Worm (Caenorhabditis elegans): ENCODE data around the gene Y43F8C.11.
A peak's percentile ranks its signal among the peaks of the same experiment; 100 is the strongest.

The Y43F8C.11 gene

DNA sequence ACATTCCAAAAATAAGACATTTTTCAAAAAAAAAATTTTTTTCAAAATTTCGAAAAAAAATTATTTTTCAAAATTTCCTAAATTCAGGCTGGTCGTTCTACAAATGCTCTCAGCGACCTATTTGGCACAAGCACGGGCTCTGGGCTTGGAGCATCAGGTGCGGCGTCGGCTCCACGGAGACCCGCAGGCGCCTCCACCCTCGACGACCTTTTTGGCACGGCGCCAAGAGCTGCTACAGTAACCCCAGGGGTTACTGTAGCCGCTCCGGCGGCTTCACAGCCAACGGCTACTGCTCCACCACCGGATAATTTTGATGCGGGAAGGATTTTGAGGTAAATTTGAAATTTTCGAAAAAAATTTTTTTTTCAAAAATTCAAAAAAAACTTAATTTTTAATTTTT lies 44.3 kb upstream of the Y43F8C.11 start:
- TF ChIP-seq ceh-22 (tag; optimal IDR thresholded peaks at IDR 0.05), result no peak
- TF ChIP-seq nhr-232 (tag; optimal IDR thresholded peaks at IDR 0.05), result no peak
- TF ChIP-seq nfya-1 (tag; optimal IDR thresholded peaks at IDR 0.05), result no peak
- no peak for TF ChIP-seq ref-2 (tag; optimal IDR thresholded peaks at IDR 0.05)
- no peak for TF ChIP-seq ceh-45 (GFP tag; IDR thresholded peaks at IDR 0.05)
- no peak for TF ChIP-seq T23F11.4 (GFP tag; optimal IDR thresholded peaks at IDR 0.05)
- no peak for TF ChIP-seq che-1 (tag; optimal IDR thresholded peaks at IDR 0.05)
- TF ChIP-seq fkh-10 (GFP tag; optimal IDR thresholded peaks at IDR 0.05), result no peak
- TF ChIP-seq nhr-11 (tag; optimal IDR thresholded peaks at IDR 0.05), result no peak
- TF ChIP-seq ceh-48 (tag; optimal IDR thresholded peaks at IDR 0.05), result no peak

DNA sequence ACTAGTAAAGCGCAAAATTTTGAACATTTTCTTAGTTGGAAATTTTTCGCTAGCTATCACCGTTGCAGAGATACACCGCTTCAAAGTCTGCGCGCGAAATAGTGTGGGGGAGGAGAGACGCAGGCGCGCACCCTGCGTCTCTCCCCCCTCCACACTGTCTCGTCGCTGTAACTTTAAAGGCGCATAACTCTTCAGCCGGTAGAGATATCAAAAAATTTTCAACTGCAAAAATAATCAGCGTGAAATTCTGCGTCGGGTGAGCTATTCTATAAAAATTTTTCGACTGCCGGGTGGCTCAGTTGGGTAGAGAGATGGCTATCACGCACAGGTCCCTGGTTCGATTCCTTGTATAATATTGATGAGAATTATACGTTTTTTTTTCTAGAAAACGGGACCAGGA lies 40.5 kb upstream of the Y43F8C.11 start:
- TF ChIP-seq hlh-6 (tag; optimal IDR thresholded peaks at IDR 0.05) (no peak), unc-3 (GFP tag; conservative IDR thresholded peaks at IDR 0.05) (peak; percentile 11; the same call in 1 of the 2 replicates), unc-3 (tag; optimal IDR thresholded peaks at IDR 0.05) (no peak), F13H6.1 (tag; optimal IDR thresholded peaks at IDR 0.05) (no peak)

DNA sequence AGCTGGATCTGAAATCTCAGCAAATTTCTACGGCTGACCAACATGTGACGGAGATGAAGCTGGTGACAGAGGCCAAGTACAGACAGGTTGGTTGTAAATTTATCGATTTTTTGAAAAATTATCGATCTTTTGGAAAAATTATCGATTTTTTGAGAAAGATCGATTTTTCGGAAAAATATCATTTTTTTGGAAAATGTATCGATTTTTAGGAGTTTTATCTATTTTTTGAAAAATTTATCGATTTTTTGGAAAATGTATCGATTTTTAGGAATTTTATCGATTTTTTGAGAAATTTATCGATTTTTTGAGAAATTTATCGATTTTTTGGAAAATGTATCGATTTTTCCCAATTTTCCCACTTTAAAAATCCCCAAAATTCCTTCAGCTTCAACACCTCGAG lies 40.1 kb upstream of the Y43F8C.11 start:
- TF ChIP-seq pros-1 (tag; optimal IDR thresholded peaks at IDR 0.05) (no peak), ceh-48 (tag; optimal IDR thresholded peaks at IDR 0.05) (peak; percentile 98)

DNA sequence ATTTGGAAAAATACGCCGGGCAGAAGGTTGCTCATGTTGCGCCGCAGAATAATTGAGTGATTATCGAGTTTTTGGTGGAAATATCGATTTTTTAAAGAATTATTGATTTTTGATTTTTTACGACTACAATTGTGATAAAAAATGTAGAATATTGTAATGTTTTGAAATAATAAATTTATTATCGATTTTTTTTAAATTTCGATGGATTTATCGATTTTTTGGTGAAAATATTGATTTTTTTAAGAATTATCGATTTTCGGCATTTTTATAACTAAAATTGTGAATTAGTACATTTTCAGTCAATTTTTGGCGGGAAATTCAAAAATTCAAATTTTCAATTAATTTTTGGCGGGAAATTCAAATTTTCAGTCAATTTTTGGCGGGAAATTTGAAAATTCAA lies 39.5 kb upstream of the Y43F8C.11 start:
- TF ChIP-seq ceh-34 (tag; optimal IDR thresholded peaks at IDR 0.05), result no peak
- TF ChIP-seq ttx-3 (tag; optimal IDR thresholded peaks at IDR 0.05), result no peak
- no peak for TF ChIP-seq pha-2 (tag; optimal IDR thresholded peaks at IDR 0.05)
- no peak for TF ChIP-seq fkh-6 (tag; optimal IDR thresholded peaks at IDR 0.05)
- TF ChIP-seq C38D4.7 (GFP tag; optimal IDR thresholded peaks at IDR 0.05), result no peak
- no peak for TF ChIP-seq fax-1 (tag; optimal IDR thresholded peaks at IDR 0.05)
- no peak for TF ChIP-seq unc-86 (tag; optimal IDR thresholded peaks at IDR 0.05)
- TF ChIP-seq ceh-22 (tag; optimal IDR thresholded peaks at IDR 0.05), result no peak
- no peak for TF ChIP-seq K02D7.2 (tag; optimal IDR thresholded peaks at IDR 0.05)
- no peak for TF ChIP-seq hlh-15 (tag; optimal IDR thresholded peaks at IDR 0.05)
- TF ChIP-seq Y22D7AL.16 (tag; optimal IDR thresholded peaks at IDR 0.05), result no peak
- TF ChIP-seq ref-2 (tag; optimal IDR thresholded peaks at IDR 0.05), result no peak
- no peak for TF ChIP-seq ztf-16 (tag; optimal IDR thresholded peaks at IDR 0.05)
- no peak for TF ChIP-seq sdc-2 (tag; optimal IDR thresholded peaks at IDR 0.05)
- TF ChIP-seq lim-6 (tag; optimal IDR thresholded peaks at IDR 0.05), result no peak

DNA sequence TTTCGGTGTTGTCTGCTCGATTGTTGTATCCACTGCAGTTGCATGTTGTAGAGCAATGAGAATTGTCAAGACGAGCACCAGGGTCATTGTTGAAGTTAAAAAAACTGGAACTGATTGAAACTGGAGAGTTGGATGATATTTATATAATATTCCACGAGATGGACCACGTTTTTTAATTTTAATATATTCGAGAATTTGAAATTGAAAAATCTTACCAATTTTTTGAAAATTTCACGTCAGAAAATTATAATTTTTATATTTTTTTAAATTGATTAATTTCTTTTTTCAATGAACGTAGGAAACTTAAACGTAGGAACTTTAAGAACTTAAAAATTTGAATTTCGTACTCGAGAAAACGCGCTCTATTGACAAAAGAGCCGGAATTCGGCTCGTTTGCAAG lies 37.5 kb upstream of the Y43F8C.11 start, which contains the start of gene Y43F8C.5:
Gene Y43F8C.5, minus strand, starts transcription at position 101 of the 400 bp plus-strand sequence.
- TF ChIP-seq hlh-15 (tag; optimal IDR thresholded peaks at IDR 0.05) (no peak), ceh-19 (GFP tag; optimal IDR thresholded peaks at IDR 0.05) (no peak), elt-2 (tag; optimal IDR thresholded peaks at IDR 0.05) (no peak), unc-42 (tag; optimal IDR thresholded peaks at IDR 0.05) (no peak), eyg-1 (tag; optimal IDR thresholded peaks at IDR 0.05) (no peak), K02D7.2 (tag; optimal IDR thresholded peaks at IDR 0.05) (no peak), unc-55 (GFP tag; optimal IDR thresholded peaks at IDR 0.05) (no peak), sdc-2 (tag; optimal IDR thresholded peaks at IDR 0.05) (no peak), syd-9 (tag; optimal IDR thresholded peaks at IDR 0.05) (no peak), rnt-1 (tag; optimal IDR thresholded peaks at IDR 0.05) (no peak), dve-1 (tag; optimal IDR thresholded peaks at IDR 0.05) (no peak), npax-4 (tag; optimal IDR thresholded peaks at IDR 0.05) (no peak), sox-2 (GFP tag; IDR thresholded peaks at IDR 0.05) (no peak), lim-6 (tag; optimal IDR thresholded peaks at IDR 0.05) (no peak), F13H6.1 (tag; optimal IDR thresholded peaks at IDR 0.05) (no peak), gmeb-2 (tag; optimal IDR thresholded peaks at IDR 0.05) (no peak), ceh-48 (tag; optimal IDR thresholded peaks at IDR 0.05) (no peak), C08G9.2 (tag; optimal IDR thresholded peaks at IDR 0.05) (no peak), ceh-14 (tag; optimal IDR thresholded peaks at IDR 0.05) (no peak), ceh-2 (tag; optimal IDR thresholded peaks at IDR 0.05) (no peak)

Measured in whole organism, late embryonic.